Worm (Caenorhabditis elegans) whole organism, young adult: ENCODE measurements around the gene Y53F4B.21.

Source experiments
- ama-1 ChIP-seq, 3 experiments: fragments of 150-350 bp in 1 of 3; sonication (generic microtip) in 2 of 3; optimal IDR thresholded peaks; 2 replicates each; lab custom pipeline; 2014 to 2018; ENCODE audit warnings: missing biosample characterization in 2 of 3, missing genetic modification characterization in 2 of 3, missing genetic modification reagents in 2 of 3
- egl-18 ChIP-seq: fragments of 200-800 bp; sonication (Bioruptor generic); IDR thresholded peaks from 2 replicates; pipeline ENCODE4 v1.3.6; 2022; ENCODE audit warnings: missing genetic modification reagents, missing genetic modification characterization, missing compliant biosample characterization
- nfya-1 ChIP-seq: sonication (generic microtip); optimal IDR thresholded peaks from 2 replicates; lab custom pipeline; 2017; ENCODE audit warnings: antibody characterized with exemption, missing compliant biosample characterization, missing genetic modification characterization, borderline replicate concordance; ENCODE audit not compliant: insufficient read depth
- sdz-38 ChIP-seq: sonication (generic microtip); optimal IDR thresholded peaks from 2 replicates; lab custom pipeline; 2016; ENCODE audit warnings: missing genotype, missing genetic modification characterization, missing compliant biosample characterization

DNA sequence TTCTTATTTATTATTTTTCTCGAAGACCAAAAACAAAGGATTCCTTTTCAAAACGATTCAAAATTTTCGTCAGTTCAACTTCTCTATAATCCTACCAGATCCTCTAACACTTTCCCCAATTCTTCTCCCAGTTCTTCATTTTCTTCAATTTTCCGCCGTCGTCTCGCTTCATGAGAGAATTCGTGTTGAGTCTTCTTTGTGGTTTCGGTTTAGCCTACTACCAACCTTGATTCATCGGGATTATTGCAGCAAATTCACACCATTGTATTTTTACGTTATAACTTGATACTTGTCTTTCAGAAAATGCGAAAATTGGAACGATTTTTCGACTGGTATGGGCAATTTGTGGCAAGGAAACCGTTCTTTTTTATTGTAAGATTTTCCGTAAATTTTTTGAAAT lies 67.9 kb downstream of the Y53F4B.21 start, which contains the start of gene ptr-20:
- TF ChIP-seq egl-18 (no peak), ama-1 (optimal IDR thresholded peaks at IDR 0.05; lab: Kevin White, UChicago) (no peak), ama-1 (GFP tag; optimal IDR thresholded peaks at IDR 0.05; lab: Kevin White, UChicago) (no peak), sdz-38 (no peak), nfya-1 (no peak)
